Fruit fly (Drosophila melanogaster): ENCODE measurements around the gene CtsF.

The CtsF gene

DNA sequence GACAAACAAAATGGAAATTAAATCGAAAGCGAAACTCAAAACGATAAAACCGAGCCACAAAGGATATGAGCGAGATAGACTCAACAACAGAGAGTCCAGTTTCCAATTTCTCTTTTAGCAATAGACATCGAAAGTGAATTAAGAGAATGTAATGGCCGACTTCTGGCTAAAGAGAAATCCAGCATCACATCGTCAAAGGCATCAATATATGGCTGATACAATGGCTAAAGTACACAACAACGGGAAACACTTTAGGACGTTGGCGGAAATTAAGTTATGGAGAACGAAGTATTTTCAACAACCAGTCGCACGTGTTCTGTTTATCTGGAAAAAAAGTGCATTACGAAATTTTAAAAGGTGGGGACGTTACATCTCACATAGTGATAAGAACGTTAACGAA, 52.0 kb downstream of the CtsF start:
- no peak for TF ChIP-seq tai (GFP tag; optimal IDR thresholded peaks at IDR 0.05)
- no peak for TF ChIP-seq N (GFP tag; optimal IDR thresholded peaks at IDR 0.05)

DNA sequence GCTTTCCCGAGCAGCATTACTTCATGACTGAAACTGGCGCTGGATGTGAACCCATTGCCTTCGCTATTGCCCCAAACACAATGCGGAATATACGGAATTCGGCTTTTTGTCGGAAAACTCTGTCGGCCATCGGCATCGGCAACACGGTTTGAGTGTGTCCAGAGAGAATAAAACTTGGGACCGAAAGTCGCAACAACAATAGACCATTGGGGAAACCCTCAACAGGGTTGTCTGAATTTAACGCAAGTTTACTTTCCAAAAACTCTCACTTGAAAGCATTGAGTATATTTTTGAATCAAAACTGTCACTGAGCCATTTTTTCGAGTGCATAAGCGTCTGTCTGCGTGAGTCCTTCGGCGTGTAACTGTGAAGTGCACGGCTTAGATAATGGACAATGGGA, 53.2 kb downstream of the CtsF start:
- TF ChIP-seq br (GFP tag; optimal IDR thresholded peaks at IDR 0.05) (peak; percentile 23), OdsH (GFP tag; optimal IDR thresholded peaks at IDR 0.05) (peak; percentile 0), sv (GFP tag; optimal IDR thresholded peaks at IDR 0.05) (peak; percentile 28), Sp1 (GFP tag; optimal IDR thresholded peaks at IDR 0.05) (peak; percentile 42), Hnf4 (GFP tag; optimal IDR thresholded peaks at IDR 0.05) (peak; percentile 9), jim (GFP tag; optimal IDR thresholded peaks at IDR 0.05) (no peak), ey (GFP tag; optimal IDR thresholded peaks at IDR 0.05) (peak; percentile 46), tai (GFP tag; optimal IDR thresholded peaks at IDR 0.05) (no peak), rgr (GFP tag; optimal IDR thresholded peaks at IDR 0.05) (peak; percentile 26), N (GFP tag; optimal IDR thresholded peaks at IDR 0.05) (no peak), GATAd (GFP tag; optimal IDR thresholded peaks at IDR 0.05) (no peak), fru (GFP tag; optimal IDR thresholded peaks at IDR 0.05) (peak; percentile 58), Hr83 (GFP tag; optimal IDR thresholded peaks at IDR 0.05; ENCODE audit: poor library complexity, severe bottlenecking) (no peak), CrebA (GFP tag; optimal IDR thresholded peaks at IDR 0.05; ENCODE audit: borderline replicate concordance) (no peak), dsf (GFP tag; optimal IDR thresholded peaks at IDR 0.05; ENCODE audit: borderline replicate concordance) (no peak), HLH106 (tag; optimal IDR thresholded peaks at IDR 0.05) (peak; percentile 51), h (GFP tag; optimal IDR thresholded peaks at IDR 0.05) (peak; percentile 46), dmrt93B (GFP tag; optimal IDR thresholded peaks at IDR 0.05) (peak; percentile 0), Mio (GFP tag; optimal IDR thresholded peaks at IDR 0.05) (no peak), CG32264 (GFP tag; optimal IDR thresholded peaks at IDR 0.05) (no peak), brk (GFP tag; optimal IDR thresholded peaks at IDR 0.05) (no peak), foxo (GFP tag; optimal IDR thresholded peaks at IDR 0.05) (peak in 1 of 2 experiments; percentile 52), psq (GFP tag; optimal IDR thresholded peaks at IDR 0.05) (peak; percentile 11)

DNA sequence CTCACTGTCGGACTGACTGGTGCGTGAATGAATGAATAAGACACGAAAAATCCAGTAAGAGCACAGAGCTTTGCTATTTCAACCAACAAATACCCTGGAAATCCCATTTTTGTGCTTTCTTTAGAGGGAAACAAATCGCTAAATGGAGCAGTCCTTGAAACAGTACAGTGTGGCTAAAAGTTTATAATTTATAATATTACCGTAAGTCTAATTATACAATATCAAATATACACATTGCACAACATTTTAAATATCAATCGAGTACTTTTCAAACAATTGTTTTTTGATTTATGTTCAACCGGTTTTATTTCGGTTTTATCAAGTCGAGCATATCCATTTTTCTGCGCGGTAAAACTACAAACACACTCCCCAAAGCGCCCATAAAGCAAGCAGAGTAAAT, 58.3 kb downstream of the CtsF start:
- TF ChIP-seq ey (GFP tag; optimal IDR thresholded peaks at IDR 0.05) (no peak), Myc (optimal IDR thresholded peaks at IDR 0.05) (no peak), sv (GFP tag; optimal IDR thresholded peaks at IDR 0.05) (no peak), foxo (GFP tag; optimal IDR thresholded peaks at IDR 0.05) (no peak), tai (GFP tag; optimal IDR thresholded peaks at IDR 0.05) (no peak), lola (GFP tag; optimal IDR thresholded peaks at IDR 0.05) (no peak), jim (GFP tag; optimal IDR thresholded peaks at IDR 0.05) (no peak), Rel (GFP tag; optimal IDR thresholded peaks at IDR 0.05) (no peak), Rel (tag; optimal IDR thresholded peaks at IDR 0.05) (no peak), brk (GFP tag; optimal IDR thresholded peaks at IDR 0.05) (no peak), Hnf4 (GFP tag; optimal IDR thresholded peaks at IDR 0.05) (no peak), CrebA (GFP tag; optimal IDR thresholded peaks at IDR 0.05; ENCODE audit: borderline replicate concordance) (no peak), rgr (GFP tag; optimal IDR thresholded peaks at IDR 0.05) (no peak), usp (GFP tag; optimal IDR thresholded peaks at IDR 0.05) (no peak), Vsx2 (GFP tag; optimal IDR thresholded peaks at IDR 0.05; ENCODE audit: partially characterized antibody) (no peak)

DNA sequence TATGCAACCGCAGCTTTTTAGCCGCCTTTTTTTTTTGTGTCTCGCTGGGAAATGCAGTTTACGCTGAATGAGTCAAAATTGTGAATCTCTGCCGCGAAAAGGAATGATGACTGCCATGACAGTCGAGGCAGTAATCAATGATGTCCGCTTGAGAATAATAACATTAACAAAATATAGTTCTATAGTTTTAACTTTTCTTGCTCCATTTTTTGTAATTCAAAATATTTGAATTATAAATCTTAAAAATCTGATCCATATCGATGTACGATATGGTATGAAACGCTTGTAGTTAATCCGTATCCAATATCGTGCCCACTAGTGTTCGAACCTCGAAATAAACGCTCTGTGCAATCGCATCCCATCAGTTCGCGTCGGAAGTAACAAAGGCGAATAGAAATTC, 63.7 kb downstream of the CtsF start:
- TF ChIP-seq OdsH (GFP tag; optimal IDR thresholded peaks at IDR 0.05) (no peak), psq (GFP tag; optimal IDR thresholded peaks at IDR 0.05) (no peak), foxo (GFP tag; optimal IDR thresholded peaks at IDR 0.05) (peak in 1 of 2 experiments; percentile 9)

Data from whole organism, wandering third instar larva.